Worm (Caenorhabditis elegans) whole organism, mixed stage, embryonic: ENCODE measurements around the gene rbmx-2.

ENCODE experiments used
- lsy-2 ChIP-seq: fragments of 150-350 bp; optimal IDR thresholded peaks from 2 replicates; lab custom pipeline; 2014; ENCODE audit warnings: missing biosample characterization, missing genetic modification characterization
- pha-4 ChIP-seq: fragments of 150-350 bp; optimal IDR thresholded peaks from 2 replicates; lab custom pipeline; 2018; ENCODE audit warnings: missing biosample characterization, missing genetic modification reagents, missing genetic modification characterization
- unc-39 ChIP-seq: fragments of 150-350 bp; optimal IDR thresholded peaks from 2 replicates; lab custom pipeline; 2014; ENCODE audit warnings: missing biosample characterization, missing genetic modification characterization
- unc-62 ChIP-seq: fragments of 150-350 bp; optimal IDR thresholded peaks from 2 replicates; lab custom pipeline; 2014; ENCODE audit warnings: missing biosample characterization, missing genetic modification reagents, missing genetic modification characterization

DNA sequence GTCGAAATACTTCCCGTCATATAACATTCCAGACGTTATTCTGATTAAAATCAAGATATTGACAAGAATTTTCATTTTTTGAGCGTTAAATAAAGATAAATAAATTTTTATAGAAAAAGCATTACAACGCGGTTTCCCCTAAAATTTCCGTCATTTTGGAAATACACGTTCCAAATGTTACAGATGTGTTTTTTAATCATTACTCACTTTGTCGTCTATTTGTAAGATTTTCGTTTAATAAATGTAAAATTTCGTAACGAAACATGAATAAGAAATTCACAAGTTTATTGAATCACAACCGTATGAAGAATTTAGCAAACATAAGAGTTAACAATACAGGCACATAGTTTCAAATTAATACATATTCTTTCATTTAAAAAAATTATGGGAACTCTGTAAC, 6.2 kb upstream of the rbmx-2 start, which contains the start of gene C30B5.17:
- TF ChIP-seq unc-39 (tag; lab: Kevin White, UChicago) = no peak
- no peak for TF ChIP-seq lsy-2 (tag; lab: Kevin White, UChicago)
- TF ChIP-seq pha-4 (tag; lab: Kevin White, UChicago) = no peak
- no peak for TF ChIP-seq unc-62
